Fruit fly (Drosophila melanogaster) whole organism, adult: ENCODE data around the gene mei-P22.

Source experiments
- CG12768 ChIP-seq: fragments of 200-800 bp; sonication (Bioruptor generic); optimal IDR thresholded peaks from 2 replicates; lab custom pipeline; 2017; ENCODE audit warnings: missing biosample characterization, missing genetic modification characterization, mild to moderate bottlenecking, moderate library complexity, missing genetic modification reagents
- CG14711 ChIP-seq: fragments of 200-800 bp; sonication (Bioruptor generic); optimal IDR thresholded peaks from 2 replicates; lab custom pipeline; 2018; ENCODE audit warnings: missing biosample characterization, mild to moderate bottlenecking, missing genetic modification characterization, moderate library complexity
- CG7045 ChIP-seq: fragments of 200-800 bp; sonication (Bioruptor generic); optimal IDR thresholded peaks from 2 replicates; lab custom pipeline; 2017; ENCODE audit warnings: missing biosample characterization, mild to moderate bottlenecking, missing genetic modification characterization
- CG7101 ChIP-seq: fragments of 200-800 bp; sonication (Bioruptor generic); optimal IDR thresholded peaks from 2 replicates; lab custom pipeline; 2018; ENCODE audit warnings: missing biosample characterization, mild to moderate bottlenecking, missing genetic modification characterization, moderate library complexity
- Crg-1 ChIP-seq: fragments of 200-800 bp; sonication (Bioruptor generic); optimal IDR thresholded peaks from 2 replicates; lab custom pipeline; 2016; ENCODE audit warnings: missing biosample characterization, missing genetic modification characterization
- Hr96 ChIP-seq: fragments of 200-800 bp; sonication (Bioruptor generic); optimal IDR thresholded peaks from 2 replicates; lab custom pipeline; 2016; ENCODE audit warnings: missing biosample characterization, missing genetic modification characterization
- bab1 ChIP-seq: fragments of 200-800 bp; sonication (Bioruptor generic); optimal IDR thresholded peaks from 3 replicates; lab custom pipeline; 2019; ENCODE audit warnings: missing biosample characterization, mild to moderate bottlenecking, missing genetic modification characterization, moderate library complexity
- cic ChIP-seq: fragments of 200-800 bp; sonication (Bioruptor generic); optimal IDR thresholded peaks from 2 replicates; lab custom pipeline; 2017; ENCODE audit warnings: missing biosample characterization, mild to moderate bottlenecking, missing genetic modification characterization, moderate library complexity
- cnc ChIP-seq, 2 experiments: fragments of >200 bp; optimal IDR thresholded peaks; 2 replicates each; lab custom pipeline; 2017
- pad ChIP-seq: fragments of 200-800 bp; sonication (Bioruptor generic); optimal IDR thresholded peaks from 3 replicates; lab custom pipeline; 2017; ENCODE audit warnings: missing biosample characterization, missing genetic modification characterization, mild to moderate bottlenecking, moderate library complexity, missing genetic modification reagents
- tj ChIP-seq: fragments of 200-800 bp; sonication (Bioruptor generic); optimal IDR thresholded peaks from 3 replicates; lab custom pipeline; 2017; ENCODE audit warnings: missing biosample characterization, mild to moderate bottlenecking, missing genetic modification characterization, moderate library complexity
- toe ChIP-seq: fragments of 200-800 bp; sonication (Bioruptor generic); optimal IDR thresholded peaks from 2 replicates; lab custom pipeline; 2016; ENCODE audit warnings: missing biosample characterization, missing genetic modification characterization

DNA sequence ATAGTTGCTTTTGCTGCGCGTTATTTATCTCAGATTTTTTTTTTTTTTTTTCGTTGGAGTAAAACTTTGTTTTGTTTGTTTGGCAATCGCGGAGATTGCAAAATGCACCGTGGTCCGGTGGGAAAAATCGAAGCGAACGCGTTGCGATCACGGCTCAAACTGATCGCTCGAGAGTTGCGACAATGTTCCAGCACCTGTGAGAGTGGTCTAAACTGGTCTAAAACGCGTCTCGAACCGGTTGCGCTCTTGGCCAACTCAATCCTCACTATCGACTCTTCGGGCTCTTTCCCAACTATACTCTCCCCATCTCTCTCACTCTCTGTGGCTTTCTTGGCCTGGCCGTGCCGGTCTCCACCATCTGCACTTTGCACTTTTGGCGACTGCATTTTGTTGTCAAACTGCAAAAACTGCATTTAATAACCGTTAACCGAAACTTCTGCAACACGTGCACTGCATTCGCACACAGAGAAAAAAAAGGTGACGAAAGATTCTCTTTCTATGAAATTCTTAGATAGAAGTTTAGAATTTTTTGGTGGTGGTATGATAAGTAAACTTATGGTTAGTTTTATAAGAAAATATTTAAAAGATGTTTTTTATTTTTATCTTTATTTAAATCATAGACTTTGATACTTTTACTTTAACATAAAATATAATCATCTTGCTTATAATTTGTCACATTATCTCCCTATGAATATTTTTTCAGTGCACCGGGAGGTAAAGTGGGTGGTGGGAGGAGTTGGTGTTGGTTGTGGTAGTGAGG is 19.7 kb downstream of the mei-P22 start, which contains the start of gene CG14830:
- TF ChIP-seq pad (GFP tag; lab: Kevin White, UChicago) (no peak), CG7045 (GFP tag; lab: Kevin White, UChicago) (no peak), CG14711 (tag; lab: Kevin White, UChicago) (peak; percentile 4), CG12768 (no peak), Crg-1 (no peak), tj (GFP tag; lab: Kevin White, UChicago) (peak; percentile 54), CG7101 (tag; lab: Kevin White, UChicago) (no peak), bab1 (GFP tag; lab: Kevin White, UChicago) (no peak), Hr96 (GFP tag; lab: Kevin White, UChicago) (no peak), cnc (optimal IDR thresholded peaks at IDR 0.05; lab: Kevin White, UChicago) (no peak), cic (GFP tag; lab: Kevin White, UChicago) (no peak), toe (no peak)
